Fruit fly (Drosophila melanogaster) whole organism, wandering third instar larva: ENCODE measurements around the gene CG33288.

Source experiments
- Dif ChIP-seq: fragments of 200-275, 200-300 bp; sonication (Bioruptor generic); optimal IDR thresholded peaks from 2 replicates; lab custom pipeline; 2018; ENCODE audit warnings: missing biosample characterization, missing genetic modification characterization; ENCODE audit not compliant: partially characterized antibody
- HLH106 ChIP-seq: fragments of 200-800 bp; optimal IDR thresholded peaks from 3 replicates; lab custom pipeline; 2019; ENCODE audit warnings: missing biosample characterization, mild to moderate bottlenecking, missing genetic modification characterization, moderate library complexity
- Hr78 ChIP-seq: fragments of >200 bp; optimal IDR thresholded peaks from 2 replicates; lab custom pipeline; 2017; ENCODE audit warnings: missing biosample characterization, missing genetic modification characterization
- OdsH ChIP-seq: fragments of 200-800 bp; sonication (Bioruptor generic); optimal IDR thresholded peaks from 2 replicates; lab custom pipeline; 2016; ENCODE audit warnings: missing biosample characterization, mild to moderate bottlenecking, missing genetic modification characterization
- jim ChIP-seq: fragments of 175-275, 200-325 bp; sonication (Bioruptor generic); optimal IDR thresholded peaks from 2 replicates; lab custom pipeline; 2016; ENCODE audit warnings: missing biosample characterization, mild to moderate bottlenecking, missing genetic modification characterization
- pan ChIP-seq: fragments of >200 bp; optimal IDR thresholded peaks from 2 replicates; lab custom pipeline; 2017
- psq ChIP-seq: fragments of 200-800 bp; sonication (Bioruptor generic); optimal IDR thresholded peaks from 3 replicates; lab custom pipeline; 2017; ENCODE audit warnings: missing biosample characterization, mild to moderate bottlenecking, missing genetic modification characterization, moderate library complexity
- usp ChIP-seq: fragments of >200 bp; optimal IDR thresholded peaks from 2 replicates; lab custom pipeline; 2017; ENCODE audit warnings: missing biosample characterization, missing genetic modification characterization
- woc ChIP-seq: sonication (Bioruptor generic); optimal IDR thresholded peaks from 2 replicates; lab custom pipeline; 2016; ENCODE audit warnings: missing biosample characterization, mild to moderate bottlenecking, missing genetic modification characterization

- TF ChIP-seq psq (GFP tag; lab: Kevin White, UChicago) (no peak), OdsH (GFP tag; lab: Kevin White, UChicago) (peak; percentile 21), woc (GFP tag; lab: Kevin White, UChicago) (no peak), HLH106 (tag; lab: Kevin White, UChicago) (peak; percentile 33), pan (lab: Kevin White, UChicago) (no peak), Hr78 (GFP tag; lab: Kevin White, UChicago) (no peak), usp (GFP tag; lab: Kevin White, UChicago) (no peak), jim (GFP tag; lab: Kevin White, UChicago) (no peak), Dif (GFP tag; lab: Kevin White, UChicago) (no peak)
These were observed 41.9 kb upstream of the CG33288 start for dm6 chr3L:21385699-21386098.
